Worm (Caenorhabditis elegans): ENCODE measurements around the gene F43H9.3.

Gene F43H9.3

ce11 chrV:7995878-7996277 lies 28.9 kb downstream of the F43H9.3 start, which contains the start of gene Y97E10AR.2:
TSS of gene Y97E10AR.2 (plus strand) at chrV:7996178.
- TF ChIP-seq ztf-4 (tag; optimal IDR thresholded peaks at IDR 0.05) (no peak), pqm-1 (tag; optimal IDR thresholded peaks at IDR 0.05) (no peak), tlp-1 (tag; optimal IDR thresholded peaks at IDR 0.05) (no peak), nhr-47 (tag; optimal IDR thresholded peaks at IDR 0.05) (no peak), ceh-88 (GFP tag; IDR thresholded peaks at IDR 0.05) (no peak), F16B12.6 (tag; optimal IDR thresholded peaks at IDR 0.05) (no peak), efl-1 (optimal IDR thresholded peaks at IDR 0.05) (no peak), efl-1 (GFP tag; optimal IDR thresholded peaks at IDR 0.05 in 1 of 2) (no peak), unc-30 (tag; optimal IDR thresholded peaks at IDR 0.05) (no peak), mdl-1 (tag; optimal IDR thresholded peaks at IDR 0.05) (no peak), unc-62 (GFP tag; optimal IDR thresholded peaks at IDR 0.05) (no peak), nhr-20 (tag; optimal IDR thresholded peaks at IDR 0.05) (no peak), ceh-63 (GFP tag; optimal IDR thresholded peaks at IDR 0.05) (no peak), zip-4 (GFP tag; optimal IDR thresholded peaks at IDR 0.05) (no peak)

- no peak for TF ChIP-seq ceh-90 (tag; optimal IDR thresholded peaks at IDR 0.05)
- no peak for TF ChIP-seq elt-3 (tag; optimal IDR thresholded peaks at IDR 0.05)
- no peak for TF ChIP-seq unc-86 (tag; optimal IDR thresholded peaks at IDR 0.05)
- no peak for TF ChIP-seq grh-1 (GFP tag; IDR thresholded peaks at IDR 0.05)
- TF ChIP-seq ceh-8 (GFP tag; optimal IDR thresholded peaks at IDR 0.05): no peak
- no peak for TF ChIP-seq isw-1 (GFP tag; IDR thresholded peaks at IDR 0.05)
- no peak for TF ChIP-seq pag-3 (tag; optimal IDR thresholded peaks at IDR 0.05; ENCODE audit: borderline replicate concordance, insufficient read depth)
- TF ChIP-seq lsy-2 (tag; optimal IDR thresholded peaks at IDR 0.05): no peak
- TF ChIP-seq ets-5 (GFP tag; IDR thresholded peaks at IDR 0.05): no peak
- no peak for TF ChIP-seq egl-13 (tag; optimal IDR thresholded peaks at IDR 0.05)
- TF ChIP-seq nhr-76 (tag; optimal IDR thresholded peaks at IDR 0.05): no peak
- no peak for TF ChIP-seq tbx-2 (tag; optimal IDR thresholded peaks at IDR 0.05)
- TF ChIP-seq snpc-4 (tag; optimal IDR thresholded peaks at IDR 0.05): no peak
- TF ChIP-seq xbp-1 (tag; optimal IDR thresholded peaks at IDR 0.05): no peak
- TF ChIP-seq C04F5.9 (tag; optimal IDR thresholded peaks at IDR 0.05): no peak
These were observed 29.6 kb downstream of the F43H9.3 start for ce11 chrV:7995165-7995564.

ce11 chrV:7994570-7994969 lies 30.2 kb downstream of the F43H9.3 start, which contains the start of gene ceh-76:
TSS of gene ceh-76 (minus strand) at chrV:7994670.
- no peak for TF ChIP-seq nhr-85 (tag)
- no peak for TF ChIP-seq aha-1 (tag; optimal IDR thresholded peaks at IDR 0.05)
- no peak for TF ChIP-seq isw-1 (GFP tag; IDR thresholded peaks at IDR 0.05)
- TF ChIP-seq hlh-17 (GFP tag; optimal IDR thresholded peaks at IDR 0.05; ENCODE audit: borderline replicate concordance): no peak
- no peak for TF ChIP-seq nhr-84 (tag; optimal IDR thresholded peaks at IDR 0.05)
- TF ChIP-seq hlh-4 (tag; optimal IDR thresholded peaks at IDR 0.05): no peak
- no peak for TF ChIP-seq grh-1 (GFP tag; IDR thresholded peaks at IDR 0.05)
- no peak for TF ChIP-seq hpl-2 (GFP tag; optimal IDR thresholded peaks at IDR 0.05)
- no peak for TF ChIP-seq nhr-12 (tag; optimal IDR thresholded peaks at IDR 0.05)
- TF ChIP-seq lsy-2 (tag; optimal IDR thresholded peaks at IDR 0.05): no peak
- no peak for TF ChIP-seq sox-4 (tag; optimal IDR thresholded peaks at IDR 0.05)
- no peak for TF ChIP-seq unc-98 (GFP tag; IDR thresholded peaks at IDR 0.05)
- no peak for TF ChIP-seq snu-23 (GFP tag; optimal IDR thresholded peaks at IDR 0.05)
- no peak for TF ChIP-seq dpl-1 (GFP tag; optimal IDR thresholded peaks at IDR 0.05)
- TF ChIP-seq fos-1 (tag; optimal IDR thresholded peaks at IDR 0.05): no peak
- no peak for TF ChIP-seq nhr-28 (tag; optimal IDR thresholded peaks at IDR 0.05)
- no peak for TF ChIP-seq tlp-1 (tag; optimal IDR thresholded peaks at IDR 0.05)
- TF ChIP-seq nhr-77 (tag; optimal IDR thresholded peaks at IDR 0.05): no peak
- no peak for TF ChIP-seq alr-1 (tag; optimal IDR thresholded peaks at IDR 0.05; ENCODE audit: borderline replicate concordance)
- TF ChIP-seq ceh-82 (tag; optimal IDR thresholded peaks at IDR 0.05): no peak

Data from whole organism, L1 larva.